Worm (Caenorhabditis elegans): ENCODE results near the gene eif-1.A.

- TF ChIP-seq tra-4 (tag; optimal IDR thresholded peaks at IDR 0.05) (no peak), tbx-37 (GFP tag; conservative IDR thresholded peaks at IDR 0.05) (no peak), flt-1 (GFP tag; IDR thresholded peaks at IDR 0.05) (no peak), ama-1 (optimal IDR thresholded peaks at IDR 0.05) (no peak), scrt-1 (GFP tag; IDR thresholded peaks at IDR 0.05) (no peak), hmbx-1 (tag; optimal IDR thresholded peaks at IDR 0.05) (no peak), ets-7 (tag; optimal IDR thresholded peaks at IDR 0.05) (no peak), F13C5.2 (tag; optimal IDR thresholded peaks at IDR 0.05) (no peak), ceh-13 (GFP tag; optimal IDR thresholded peaks at IDR 0.05) (no peak), hmg-4 (GFP tag; optimal IDR thresholded peaks at IDR 0.05) (no peak), sea-1 (GFP tag; conservative IDR thresholded peaks at IDR 0.05) (no peak)
Measured at ce11 chrIV:4858573-4858972, 47.8 kb downstream of the eif-1.A start, which contains the start of gene Y17G9A.3.

Data from whole organism, early embryonic.